Fruit fly (Drosophila melanogaster) ovary, adult (tissue): ENCODE measurements around the gene GlcAT-S.

Experiments used
- CG17801 ChIP-seq: fragments of 200-800 bp; optimal IDR thresholded peaks from 2 replicates; lab custom pipeline; 2019; ENCODE audit warnings: missing biosample characterization, mild to moderate bottlenecking, missing genetic modification characterization, moderate library complexity; ENCODE audit not compliant: partially characterized antibody

GlcAT-S gene

dm6 chr2L:9594625-9595300, 21.5 kb upstream of the GlcAT-S start:
- TF ChIP-seq CG17801, result no peak

DNA sequence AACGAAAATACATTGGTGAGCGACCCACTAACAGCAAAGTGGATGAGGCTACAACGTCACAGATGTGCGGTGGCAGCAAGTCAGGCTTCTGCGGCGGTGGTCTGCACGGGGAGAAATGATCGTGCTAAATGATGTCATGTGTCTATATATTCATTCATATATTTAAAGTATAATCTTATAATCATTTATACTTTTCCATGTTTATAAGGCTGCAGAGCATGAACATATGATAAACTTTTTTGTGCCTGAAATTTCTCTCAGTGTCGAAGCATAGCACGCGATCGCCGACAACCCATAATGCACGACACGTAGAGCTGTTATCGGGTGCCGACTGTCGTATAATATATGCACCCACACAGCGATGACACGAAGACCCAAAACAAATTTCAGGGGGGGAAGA, 17.9 kb upstream of the GlcAT-S start:
- no peak for TF ChIP-seq CG17801

- no peak for TF ChIP-seq CG17801
Measured at dm6 chr2L:9600772-9601171, 15.5 kb upstream of the GlcAT-S start, which contains the start of gene CG4382. Gene CG4382, minus strand, starts transcription at chr2L:9600872.

DNA sequence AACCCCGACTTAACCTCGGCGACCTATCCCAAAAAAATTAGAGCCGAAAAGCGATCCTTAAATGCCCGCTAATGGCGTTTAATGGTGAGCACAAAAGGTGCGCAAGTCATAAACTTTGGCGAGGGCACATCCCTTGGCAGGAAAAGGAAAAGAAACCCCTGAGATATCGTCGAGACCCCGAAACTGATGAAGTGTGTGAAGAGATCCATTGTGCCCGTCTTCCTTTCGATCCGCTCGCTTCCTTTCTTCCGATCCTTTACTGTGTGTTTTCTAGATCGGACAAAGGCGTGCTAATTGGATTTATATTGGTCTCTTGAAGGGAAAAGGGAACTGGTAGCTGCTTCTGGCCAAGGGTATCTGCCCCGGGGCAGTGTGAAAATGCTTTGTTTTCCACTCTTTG, 15.0 kb upstream of the GlcAT-S start:
- TF ChIP-seq CG17801, result no peak

DNA sequence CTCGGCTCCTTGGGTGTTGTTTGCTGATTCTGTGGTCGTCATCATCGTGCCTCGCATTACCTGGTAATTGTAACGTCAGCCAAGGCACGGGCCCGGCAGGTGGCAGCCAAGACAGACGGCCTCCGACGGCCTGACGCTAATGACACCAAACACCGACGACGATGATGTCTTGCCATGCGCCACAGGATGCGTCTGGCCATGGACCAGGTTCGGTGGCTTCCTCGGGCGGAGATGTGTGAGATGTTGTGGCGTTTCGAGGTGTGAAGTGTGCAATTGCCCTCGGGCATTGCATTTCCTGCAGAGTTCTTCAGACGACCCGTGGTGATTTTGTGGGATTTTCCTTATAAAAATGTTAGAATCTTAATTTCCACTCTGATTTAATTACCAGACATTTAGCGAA, 14.2 kb upstream of the GlcAT-S start:
- no peak for TF ChIP-seq CG17801

- no peak for TF ChIP-seq CG17801
Measured at dm6 chr2L:9607997-9608563, 8.2 kb upstream of the GlcAT-S start, which contains the start of gene gcm2. Gene gcm2, plus strand, starts transcription at chr2L:9608562.

- TF ChIP-seq CG17801, result no peak
Measured at dm6 chr2L:9609337-9609856, 6.9 kb upstream of the GlcAT-S start.

dm6 chr2L:9612654-9613005, 3.6 kb upstream of the GlcAT-S start:
- no peak for TF ChIP-seq CG17801

dm6 chr2L:9613006-9613690, 3.1 kb upstream of the GlcAT-S start, which contains the start of gene Trx2:
Gene Trx2, plus strand, starts transcription at chr2L:9613166.
- peak; percentile 36 for TF ChIP-seq CG17801

DNA sequence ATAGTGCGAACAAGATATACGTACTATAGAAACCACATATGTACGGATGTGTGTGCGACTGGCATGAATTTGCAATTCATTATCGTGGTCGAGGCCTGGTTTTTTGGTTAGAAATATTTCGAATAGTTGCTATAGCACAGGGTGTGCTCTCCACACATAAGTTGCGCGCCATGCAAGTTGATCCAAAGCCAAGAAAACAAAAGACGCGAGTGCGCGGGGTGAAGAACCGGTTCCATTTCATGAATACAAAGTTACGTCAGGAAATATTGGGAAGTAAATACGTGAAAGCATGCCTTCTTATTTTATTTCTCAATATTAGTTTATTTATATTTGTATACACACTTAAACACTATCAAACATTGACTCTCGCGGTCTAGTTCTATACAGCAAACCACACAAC, 2.3 kb upstream of the GlcAT-S start:
- no peak for TF ChIP-seq CG17801

- TF ChIP-seq CG17801, result no peak
Measured at dm6 chr2L:9614674-9615258, 1.5 kb upstream of the GlcAT-S start.

DNA sequence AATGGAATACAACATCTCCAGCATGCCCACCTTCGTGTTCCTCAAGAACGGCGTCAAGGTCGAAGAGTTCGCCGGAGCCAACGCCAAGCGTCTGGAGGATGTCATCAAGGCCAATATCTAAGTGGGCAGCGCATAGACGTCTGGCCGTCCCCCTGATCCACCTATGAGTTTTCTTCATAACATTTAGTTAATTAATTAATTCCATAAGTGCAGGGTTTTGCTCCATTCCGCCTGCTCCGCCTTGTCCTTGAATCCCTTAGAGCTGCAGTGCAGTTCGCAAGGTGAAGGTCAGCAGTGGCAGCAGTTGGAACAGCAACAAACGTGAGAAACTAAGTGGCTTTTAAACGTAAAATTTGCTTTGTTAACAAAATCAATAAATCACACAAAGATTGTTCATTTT, 708 bp upstream of the GlcAT-S start:
- no peak for TF ChIP-seq CG17801

DNA sequence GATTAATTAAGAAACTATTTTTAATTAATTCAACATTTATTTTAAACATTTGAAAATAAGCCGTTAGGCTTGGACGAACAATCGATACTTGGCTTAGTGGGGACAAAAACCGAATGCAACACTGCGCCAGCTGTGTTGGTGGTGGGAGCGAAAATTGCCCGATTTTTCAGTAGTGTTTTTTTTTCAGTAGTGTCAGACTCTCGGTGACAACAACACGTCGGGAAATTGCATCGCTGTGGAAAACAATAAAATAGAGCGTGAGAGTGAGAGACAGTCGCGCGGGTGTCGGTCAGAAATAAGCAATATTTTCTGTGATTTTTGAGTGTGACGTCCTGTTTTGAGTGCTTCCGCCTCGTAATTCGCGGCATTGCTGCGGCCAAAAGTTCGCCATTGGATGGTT, 385 bp downstream of the GlcAT-S start:
- TF ChIP-seq CG17801, result peak; percentile 7

dm6 chr2L:9617908-9618307, 1.6 kb downstream of the GlcAT-S start:
- peak; percentile 29 for TF ChIP-seq CG17801

DNA sequence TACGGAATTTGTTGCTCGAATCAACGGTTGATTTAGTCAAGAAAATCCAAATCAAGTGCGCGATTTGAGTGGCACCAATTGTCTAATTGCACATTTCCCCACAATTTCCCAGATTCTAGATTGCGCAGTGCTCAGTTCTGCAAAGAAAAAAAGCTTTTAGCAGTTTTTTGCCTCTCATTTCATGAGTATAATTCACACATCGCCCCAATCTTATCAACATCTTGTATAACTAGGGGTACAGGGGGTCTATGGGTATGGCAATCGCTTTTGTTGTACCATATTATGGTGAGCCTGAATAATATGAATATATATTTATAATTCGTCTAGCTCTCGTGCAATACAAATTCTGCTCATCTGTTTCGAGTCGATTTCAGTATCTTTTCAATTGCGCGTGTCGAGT, 2.6 kb downstream of the GlcAT-S start:
- TF ChIP-seq CG17801, result no peak

- no peak for TF ChIP-seq CG17801
Measured at dm6 chr2L:9619925-9620324, 3.7 kb downstream of the GlcAT-S start.

DNA sequence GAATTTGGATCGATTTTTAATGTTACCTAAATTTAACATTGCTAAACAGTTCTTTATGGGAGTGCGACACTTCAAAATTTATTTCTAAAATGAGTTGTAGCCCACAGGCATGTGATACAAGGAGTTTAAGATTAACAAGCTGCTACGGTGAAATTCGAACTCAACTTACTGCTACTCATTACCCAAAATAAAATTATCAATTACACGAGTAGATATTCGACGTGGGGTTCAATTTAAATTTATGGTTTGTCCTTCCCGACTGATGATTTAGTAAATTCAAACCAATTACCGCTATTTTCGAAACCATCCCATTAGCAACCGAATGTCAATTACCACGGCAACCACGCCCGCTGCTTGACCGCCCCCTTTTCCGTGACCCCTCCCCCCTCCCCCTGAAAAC, 8.9 kb downstream of the GlcAT-S start, which contains the start of gene CG31882:
Gene CG31882 (minus strand): TSS at position 101 of the 400 bp plus-strand sequence.
- no peak for TF ChIP-seq CG17801
